Worm (Caenorhabditis elegans): ENCODE results near the gene F54B11.9.
A peak's percentile ranks its signal among the peaks of the same experiment; 100 is the strongest.

The F54B11.9 gene

ce11 chrX:13615181-13615580 is 9.8 kb downstream of the F54B11.9 start:
- TF ChIP-seq gmeb-1 (tag; optimal IDR thresholded peaks at IDR 0.05) (no peak), lin-11 (tag; optimal IDR thresholded peaks at IDR 0.05) (no peak), ceh-16 (tag; optimal IDR thresholded peaks at IDR 0.05) (no peak), nhr-237 (tag; optimal IDR thresholded peaks at IDR 0.05) (no peak), ztf-4 (tag; optimal IDR thresholded peaks at IDR 0.05) (no peak), F13H6.1 (tag; optimal IDR thresholded peaks at IDR 0.05) (no peak), ama-1 (optimal IDR thresholded peaks at IDR 0.05) (no peak), R02D3.7 (tag; optimal IDR thresholded peaks at IDR 0.05) (no peak), sma-3 (GFP tag; optimal IDR thresholded peaks at IDR 0.05) (no peak), ZK546.5 (tag; optimal IDR thresholded peaks at IDR 0.05) (no peak), unc-55 (GFP tag; optimal IDR thresholded peaks at IDR 0.05) (no peak), aly-2 (tag; optimal IDR thresholded peaks at IDR 0.05) (no peak), nhr-21 (tag; optimal IDR thresholded peaks at IDR 0.05) (no peak), elt-1 (tag; optimal IDR thresholded peaks at IDR 0.05) (no peak)

DNA sequence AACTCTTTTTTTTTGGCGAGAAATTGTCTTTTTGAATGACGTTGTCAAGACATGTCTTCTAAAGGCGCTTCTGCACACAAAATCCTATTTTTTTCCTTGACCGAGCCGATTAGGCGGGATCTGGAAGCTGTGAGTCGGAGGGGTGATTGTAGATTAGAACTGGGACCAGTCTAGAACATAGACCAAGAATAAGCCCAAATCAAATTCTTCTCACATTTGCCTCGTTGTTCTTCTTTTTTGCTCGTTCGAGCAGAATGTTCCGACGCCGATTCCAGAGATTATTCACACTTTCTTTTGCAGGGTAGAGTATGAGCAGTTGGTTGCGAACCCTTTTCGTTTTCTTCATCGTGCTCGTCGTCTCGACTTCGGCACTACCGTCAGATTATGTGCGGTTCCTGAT is 13.2 kb downstream of the F54B11.9 start, which contains the start of gene nlp-53:
TSS of gene nlp-53 (plus strand) at position 301 of the 400 bp plus-strand sequence.
- TF ChIP-seq gmeb-1 (tag; optimal IDR thresholded peaks at IDR 0.05) (no peak), nhr-6 (tag; optimal IDR thresholded peaks at IDR 0.05) (no peak), peb-1 (tag; optimal IDR thresholded peaks at IDR 0.05) (no peak), sem-4 (tag; optimal IDR thresholded peaks at IDR 0.05) (no peak)

DNA sequence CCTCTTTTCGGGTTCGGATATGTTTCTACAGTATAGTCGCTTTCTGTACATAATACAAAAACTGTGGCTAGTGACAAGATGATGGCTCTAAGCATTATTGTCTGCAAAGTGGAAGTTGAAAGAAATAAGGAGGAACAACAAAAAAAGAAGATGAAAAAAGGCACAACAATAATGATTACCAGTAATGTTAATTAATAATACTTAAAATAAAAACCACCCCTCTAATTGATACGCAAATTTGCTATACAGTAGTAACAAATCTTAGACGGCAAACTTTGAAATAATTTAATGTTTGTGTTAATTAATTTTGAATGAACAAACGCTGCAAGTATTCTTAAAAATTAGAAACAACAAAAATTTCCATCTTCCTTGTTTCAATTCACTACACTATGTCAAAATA is 16.3 kb downstream of the F54B11.9 start, which contains the start of gene Y12A6A.1:
TSS of gene Y12A6A.1 (minus strand) at position 101 of the 400 bp plus-strand sequence.
- TF ChIP-seq ztf-11 (tag; optimal IDR thresholded peaks at IDR 0.05), result no peak
- no peak for TF ChIP-seq lin-11 (tag; optimal IDR thresholded peaks at IDR 0.05)
- TF ChIP-seq mbf-1 (tag; optimal IDR thresholded peaks at IDR 0.05), result no peak
- no peak for TF ChIP-seq unc-39 (tag; optimal IDR thresholded peaks at IDR 0.05)
- TF ChIP-seq Y55F3AM.14 (GFP tag; optimal IDR thresholded peaks at IDR 0.05), result no peak
- TF ChIP-seq ztf-4 (tag; optimal IDR thresholded peaks at IDR 0.05), result no peak
- TF ChIP-seq nhr-6 (tag; optimal IDR thresholded peaks at IDR 0.05), result no peak
- no peak for TF ChIP-seq nhr-12 (tag; optimal IDR thresholded peaks at IDR 0.05)
- TF ChIP-seq zag-1 (tag; optimal IDR thresholded peaks at IDR 0.05), result no peak
- no peak for TF ChIP-seq C34F6.9 (tag; optimal IDR thresholded peaks at IDR 0.05)

ce11 chrX:13631122-13631672 is 25.8 kb downstream of the F54B11.9 start, which contains the start of gene nlg-1:
Gene nlg-1 (minus strand): TSS chrX:13631172.
- TF ChIP-seq sma-9 (GFP tag; optimal IDR thresholded peaks at IDR 0.05) (peak; percentile 6), sma-9 (tag; optimal IDR thresholded peaks at IDR 0.05) (no peak), nhr-10 (tag; optimal IDR thresholded peaks at IDR 0.05) (no peak)

DNA sequence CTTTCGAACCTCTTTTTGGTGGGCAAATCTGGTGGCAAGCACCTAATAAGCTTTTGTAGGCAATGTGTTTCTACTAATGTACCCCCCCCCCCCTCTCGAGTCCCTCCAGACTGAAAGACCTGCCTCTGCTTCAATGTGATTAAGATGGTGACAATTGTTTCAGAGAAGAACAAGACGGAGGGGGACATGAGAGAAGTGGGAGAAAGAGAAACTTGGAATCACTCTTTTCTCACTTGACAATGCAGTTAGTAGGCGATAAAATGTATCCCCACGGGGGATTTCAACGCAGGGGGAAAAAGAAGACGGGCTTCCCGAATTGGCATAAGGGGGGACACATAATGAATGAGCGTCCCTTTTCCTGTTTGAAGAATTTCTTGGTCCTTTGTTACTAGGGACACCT is 26.9 kb downstream of the F54B11.9 start:
- TF ChIP-seq snpc-4 (tag; optimal IDR thresholded peaks at IDR 0.05), result no peak
- no peak for TF ChIP-seq lin-39 (tag; optimal IDR thresholded peaks at IDR 0.05)
- TF ChIP-seq sma-3 (GFP tag; optimal IDR thresholded peaks at IDR 0.05), result no peak
- no peak for TF ChIP-seq ZK546.5 (tag; optimal IDR thresholded peaks at IDR 0.05)
- no peak for TF ChIP-seq lin-13 (GFP tag; optimal IDR thresholded peaks at IDR 0.05)
- TF ChIP-seq ceh-82 (tag; optimal IDR thresholded peaks at IDR 0.05), result no peak
- no peak for TF ChIP-seq dmd-4 (tag; optimal IDR thresholded peaks at IDR 0.05)
- TF ChIP-seq crh-2 (tag; optimal IDR thresholded peaks at IDR 0.05), result no peak

DNA sequence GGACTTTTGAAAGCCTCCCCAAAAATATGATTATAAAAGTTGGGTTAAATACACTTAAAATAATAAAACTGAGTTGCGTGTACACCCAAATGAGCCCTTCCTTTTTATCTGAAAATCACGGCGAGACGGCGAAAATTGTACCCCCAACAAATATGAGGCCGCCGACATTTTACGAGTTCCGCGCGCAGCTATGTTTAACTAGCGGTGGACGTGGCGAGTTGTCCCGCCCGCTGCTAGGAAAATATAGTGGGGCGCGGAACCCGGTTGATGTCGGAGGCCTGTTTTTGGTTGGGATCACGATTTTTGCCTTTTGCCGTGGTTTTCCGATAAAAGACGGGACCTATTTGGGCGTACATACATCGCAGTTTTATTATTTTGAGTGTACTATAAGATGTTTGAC is 27.7 kb downstream of the F54B11.9 start:
- no peak for TF ChIP-seq dmd-4 (tag; optimal IDR thresholded peaks at IDR 0.05)
- TF ChIP-seq nhr-129 (tag; optimal IDR thresholded peaks at IDR 0.05), result no peak
- no peak for TF ChIP-seq skn-1 (tag; optimal IDR thresholded peaks at IDR 0.05)
- TF ChIP-seq snpc-4 (tag; optimal IDR thresholded peaks at IDR 0.05), result peak; percentile 58
- TF ChIP-seq aly-2 (tag; optimal IDR thresholded peaks at IDR 0.05), result no peak
- no peak for TF ChIP-seq alr-1 (tag; optimal IDR thresholded peaks at IDR 0.05)
- no peak for TF ChIP-seq sma-3 (GFP tag; optimal IDR thresholded peaks at IDR 0.05)

All from whole organism, L2 larva.